Worm (Caenorhabditis elegans) whole organism, L4 larva: ENCODE results near the gene T24H10.1.

Experiments
- D1046.2 ChIP-seq: fragments of 200-800 bp; sonication (Bioruptor generic); IDR thresholded peaks from 2 replicates; pipeline ENCODE4 v1.3.6; 2022; ENCODE audit warnings: missing genetic modification characterization, missing compliant biosample characterization
- F26F4.8 ChIP-seq: fragments of 200-800 bp; sonication (Bioruptor generic); conservative IDR thresholded peaks from 2 replicates; pipeline ENCODE4 v1.3.6; 2022; ENCODE audit warnings: missing genetic modification characterization, missing compliant biosample characterization
- F37D6.2 ChIP-seq: sonication (generic microtip); optimal IDR thresholded peaks from 2 replicates; lab custom pipeline; 2016; ENCODE audit warnings: mild to moderate bottlenecking, missing genetic modification characterization, missing compliant biosample characterization
- F44E2.7 ChIP-seq: fragments of 200-800 bp; sonication (Bioruptor generic); IDR thresholded peaks from 2 replicates; pipeline ENCODE4 v2.1.2; 2022; ENCODE audit warnings: missing genetic modification characterization, missing compliant biosample characterization
- R02D3.7 ChIP-seq: fragments of 150-350 bp; sonication (generic microtip); optimal IDR thresholded peaks from 3 replicates; lab custom pipeline; 2014; ENCODE audit warnings: missing biosample characterization, missing genetic modification characterization
- T20F7.1 ChIP-seq: fragments of 200-800 bp; sonication (Bioruptor generic); optimal IDR thresholded peaks from 2 replicates; lab custom pipeline; 2018; ENCODE audit warnings: mild to moderate bottlenecking, missing genetic modification characterization, missing compliant biosample characterization
- Y48G9A.11 ChIP-seq: fragments of 200-800 bp; sonication (Bioruptor generic); IDR thresholded peaks from 2 replicates; pipeline ENCODE4 v1.3.6; 2022; ENCODE audit warnings: missing genetic modification reagents, missing genetic modification characterization, missing compliant biosample characterization
- Y5F2A.4 ChIP-seq: fragments of 200-800 bp; sonication (Bioruptor generic); optimal IDR thresholded peaks from 2 replicates; lab custom pipeline; 2018; ENCODE audit warnings: mild to moderate bottlenecking, missing genetic modification characterization, missing compliant biosample characterization
- ZK546.5 ChIP-seq, 2 experiments: sonication (generic microtip); optimal IDR thresholded peaks; 2 replicates each; lab custom pipeline; 2017; ENCODE audit warnings: missing biosample characterization in 2 of 2, missing genetic modification characterization in 2 of 2
- aha-1 ChIP-seq: fragments of 150-350 bp; peaks from one replicate; lab custom pipeline; 2014; ENCODE audit warnings: missing biosample characterization, missing genetic modification characterization
- ama-1 ChIP-seq: fragments of 150-350 bp; optimal IDR thresholded peaks from 2 replicates; lab custom pipeline; 2014; ENCODE audit warnings: inconsistent platforms, mixed read lengths
- arid-1 ChIP-seq: fragments of 200-800 bp; sonication (Bioruptor generic); conservative IDR thresholded peaks from 2 replicates; pipeline ENCODE4 v1.3.6; 2022; ENCODE audit warnings: missing genetic modification reagents, missing genetic modification characterization, missing compliant biosample characterization
- ceh-20 ChIP-seq: fragments of 200-800 bp; sonication (Bioruptor generic); IDR thresholded peaks from 2 replicates; pipeline ENCODE4 v1.3.6; 2022; ENCODE audit warnings: missing genetic modification reagents, missing genetic modification characterization, missing compliant biosample characterization
- ceh-62 ChIP-seq: sonication (generic microtip); optimal IDR thresholded peaks from 2 replicates; lab custom pipeline; 2017; ENCODE audit warnings: missing biosample characterization, missing genetic modification characterization
- ceh-82 ChIP-seq: sonication (generic microtip); optimal IDR thresholded peaks from 2 replicates; lab custom pipeline; 2017; ENCODE audit warnings: missing biosample characterization, missing genetic modification characterization
- cey-2 ChIP-seq: sonication (generic microtip); optimal IDR thresholded peaks from 3 replicates; lab custom pipeline; 2017; ENCODE audit warnings: missing genetic modification characterization, mild to moderate bottlenecking, missing compliant biosample characterization, antibody characterized with exemption, borderline replicate concordance; ENCODE audit not compliant: insufficient read depth
- daf-12 ChIP-seq: fragments of 150-350 bp; optimal IDR thresholded peaks from 2 replicates; lab custom pipeline; 2014; ENCODE audit warnings: missing biosample characterization, missing genetic modification reagents, missing genetic modification characterization
- daf-16 ChIP-seq, 3 experiments: sonication (generic microtip); optimal IDR thresholded peaks; 2 replicates each; lab custom pipeline; 2016 to 2017; ENCODE audit warnings: missing genetic modification characterization in 3 of 3, missing genetic modification reagents in 3 of 3, mild to moderate bottlenecking in 2 of 3, missing compliant biosample characterization in 2 of 3, missing biosample characterization in 1 of 3, moderate library complexity in 1 of 3
- dpl-1 ChIP-seq: fragments of 150-350 bp; optimal IDR thresholded peaks from 2 replicates; lab custom pipeline; 2014; ENCODE audit warnings: missing biosample characterization, missing genetic modification reagents, missing genetic modification characterization
- egl-27 ChIP-seq: sonication (generic microtip); optimal IDR thresholded peaks from 3 replicates; lab custom pipeline; 2017; ENCODE audit warnings: missing biosample characterization, missing genetic modification reagents, missing genetic modification characterization
- egl-43 ChIP-seq: fragments of 200-800 bp; sonication (Bioruptor generic); IDR thresholded peaks from 2 replicates; pipeline ENCODE4 v1.3.6; 2022; ENCODE audit warnings: missing genetic modification reagents, missing genetic modification characterization, missing compliant biosample characterization
- gei-8 ChIP-seq: fragments of 200-800 bp; sonication (Bioruptor generic); optimal IDR thresholded peaks from 2 replicates; lab custom pipeline; 2018; ENCODE audit warnings: mild to moderate bottlenecking, missing genetic modification characterization, missing compliant biosample characterization
- hif-1 ChIP-seq, 2 experiments: sonication (generic microtip); optimal IDR thresholded peaks; 2 replicates each; lab custom pipeline; 2016 to 2017; ENCODE audit warnings: missing compliant biosample characterization in 2 of 2, missing genetic modification characterization in 2 of 2, missing genetic modification reagents in 2 of 2, missing genotype in 2 of 2, mild to moderate bottlenecking in 1 of 2
- hlh-11 ChIP-seq: fragments of 200-800 bp; sonication (Bioruptor generic); optimal IDR thresholded peaks from 2 replicates; lab custom pipeline; 2018; ENCODE audit warnings: mild to moderate bottlenecking, missing genetic modification characterization, missing compliant biosample characterization
- hlh-30 ChIP-seq: sonication (generic microtip); optimal IDR thresholded peaks from 2 replicates; lab custom pipeline; 2017; ENCODE audit warnings: antibody characterized with exemption, mild to moderate bottlenecking, missing genetic modification characterization, missing compliant biosample characterization; ENCODE audit not compliant: insufficient read depth
- hmg-1.1 ChIP-seq: fragments of 200-800 bp; sonication (Bioruptor generic); IDR thresholded peaks from 2 replicates; pipeline ENCODE4 v1.3.6; 2022; ENCODE audit warnings: missing genetic modification reagents, missing genetic modification characterization, missing compliant biosample characterization
- jun-1 ChIP-seq: fragments of 150-350 bp; optimal IDR thresholded peaks from 2 replicates; lab custom pipeline; 2014; ENCODE audit warnings: missing biosample characterization, missing genetic modification reagents, missing genetic modification characterization
- lim-7 ChIP-seq: fragments of 200-800 bp; sonication (Bioruptor generic); IDR thresholded peaks from 2 replicates; pipeline ENCODE4 v1.3.6; 2022; ENCODE audit warnings: missing genetic modification characterization, missing compliant biosample characterization
- lin-15B ChIP-seq: fragments of 150-350 bp; sonication (generic microtip); optimal IDR thresholded peaks from 3 replicates; lab custom pipeline; 2014; ENCODE audit warnings: missing biosample characterization, missing genetic modification characterization
- lin-38 ChIP-seq: fragments of 200-800 bp; sonication (Bioruptor generic); IDR thresholded peaks from 2 replicates; pipeline ENCODE4 v1.3.6; 2022; ENCODE audit warnings: missing genetic modification reagents, missing genetic modification characterization, missing compliant biosample characterization
- lsy-2 ChIP-seq, 2 experiments: fragments of 150-350 bp in 1 of 2; sonication (generic microtip) in 1 of 2; optimal IDR thresholded peaks; 2 replicates each; lab custom pipeline; 2014 to 2017; ENCODE audit warnings: missing biosample characterization in 2 of 2, missing genetic modification characterization in 2 of 2
- madf-5 ChIP-seq, 2 experiments: fragments of 200-800 bp; sonication (Bioruptor generic); IDR thresholded peaks; 2 replicates each; pipeline ENCODE4 v1.3.6; 2022; ENCODE audit warnings: missing compliant biosample characterization in 2 of 2, missing genetic modification characterization in 2 of 2
- mes-2 ChIP-seq: sonication (generic microtip); optimal IDR thresholded peaks from 2 replicates; lab custom pipeline; 2016; ENCODE audit warnings: missing genotype, mild to moderate bottlenecking, missing genetic modification characterization, missing compliant biosample characterization; ENCODE audit not compliant: poor library complexity, severe bottlenecking
- nhr-11 ChIP-seq: fragments of 150-350 bp; optimal IDR thresholded peaks from 2 replicates; lab custom pipeline; 2014; ENCODE audit warnings: missing biosample characterization, missing genetic modification characterization
- nhr-111 ChIP-seq: fragments of 200-800 bp; sonication (Bioruptor generic); optimal IDR thresholded peaks from 2 replicates; lab custom pipeline; 2018; ENCODE audit warnings: mild to moderate bottlenecking, missing genetic modification characterization, missing compliant biosample characterization
- nhr-237 ChIP-seq: sonication (generic microtip); optimal IDR thresholded peaks from 2 replicates; lab custom pipeline; 2017; ENCODE audit warnings: missing biosample characterization, missing genetic modification characterization
- nhr-41 ChIP-seq: fragments of 200-800 bp; sonication (Bioruptor generic); IDR thresholded peaks from 2 replicates; pipeline ENCODE4 v1.3.6; 2022; ENCODE audit warnings: missing genetic modification reagents, missing genetic modification characterization, missing compliant biosample characterization
- nhr-42 ChIP-seq: fragments of 200-800 bp; sonication (Bioruptor generic); IDR thresholded peaks from 2 replicates; pipeline ENCODE4 v1.3.6; 2022; ENCODE audit warnings: missing genetic modification characterization, missing compliant biosample characterization
- pha-4 ChIP-seq, 2 experiments: fragments of 150-350 bp in 1 of 2; fragments of 200-800 bp in 1 of 2; sonication (Bioruptor generic) in 1 of 2; IDR thresholded peaks in 1 of 2; optimal IDR thresholded peaks in 1 of 2; 2 replicates each; pipeline versions ENCODE4 v1.3.6 to Lab custom; 2014 to 2022; ENCODE audit warnings: missing genetic modification characterization in 2 of 2, missing genetic modification reagents in 2 of 2, missing biosample characterization in 1 of 2, missing compliant biosample characterization in 1 of 2
- rbr-2 ChIP-seq: sonication (generic microtip); optimal IDR thresholded peaks from 2 replicates; lab custom pipeline; 2016; ENCODE audit warnings: missing genotype, missing genetic modification characterization, missing compliant biosample characterization
- saeg-2 ChIP-seq: fragments of 200-800 bp; sonication (Bioruptor generic); IDR thresholded peaks from 2 replicates; pipeline ENCODE4 v1.3.6; 2022; ENCODE audit warnings: missing genetic modification reagents, missing genetic modification characterization, missing compliant biosample characterization
- sdz-12 ChIP-seq: fragments of 200-800 bp; sonication (Bioruptor generic); optimal IDR thresholded peaks from 2 replicates; lab custom pipeline; 2018; ENCODE audit warnings: mild to moderate bottlenecking, missing genetic modification characterization, missing compliant biosample characterization
- snpc-1.2 ChIP-seq: fragments of 200-800 bp; sonication (Bioruptor generic); IDR thresholded peaks from 2 replicates; pipeline ENCODE4 v1.3.6; 2022; ENCODE audit warnings: missing genetic modification reagents, missing genetic modification characterization, missing compliant biosample characterization
- spr-1 ChIP-seq: sonication (generic microtip); optimal IDR thresholded peaks from 2 replicates; lab custom pipeline; 2016; ENCODE audit warnings: mild to moderate bottlenecking, missing genetic modification characterization, missing compliant biosample characterization
- tra-1 ChIP-seq: fragments of 200-800 bp; sonication (Bioruptor generic); IDR thresholded peaks from 2 replicates; pipeline ENCODE4 v1.3.6; 2022; ENCODE audit warnings: missing genetic modification reagents, missing genetic modification characterization, missing compliant biosample characterization
- unc-62 ChIP-seq, 3 experiments: fragments of 150-350 bp in 1 of 3; sonication (generic microtip); optimal IDR thresholded peaks in 2 of 3; peaks in 1 of 3; 1 replicate in 1 of 3; 2 replicates in 2 of 3; lab custom pipeline; 2014 to 2017; ENCODE audit warnings: missing biosample characterization in 3 of 3, missing genetic modification characterization in 3 of 3, missing genetic modification reagents in 3 of 3, missing genotype in 1 of 3
- zag-1 ChIP-seq: fragments of 150-350 bp; optimal IDR thresholded peaks from 2 replicates; lab custom pipeline; 2014; ENCODE audit warnings: missing biosample characterization, missing genetic modification characterization
- ztf-7 ChIP-seq: fragments of 150-350 bp; optimal IDR thresholded peaks from 2 replicates; lab custom pipeline; 2014; ENCODE audit warnings: missing biosample characterization, missing genetic modification characterization

T24H10.1 gene

ce11 chrII:9107095-9107769 lies 8.1 kb downstream of the T24H10.1 start, which contains the start of gene dyrb-1:
Gene dyrb-1, minus strand, starts transcription at chrII:9107145.
- no peak for TF ChIP-seq saeg-2 (GFP tag; lab: Robert Waterston, UW)
- TF ChIP-seq nhr-111 (GFP tag; lab: Kevin White, UChicago): no peak
- no peak for TF ChIP-seq hmg-1.1 (GFP tag; lab: Robert Waterston, UW)
- TF ChIP-seq mes-2 (tag; lab: Kevin White, UChicago): no peak
- TF ChIP-seq sdz-12 (GFP tag; lab: Kevin White, UChicago): no peak
- TF ChIP-seq egl-43 (GFP tag; lab: Robert Waterston, UW): no peak
- no peak for TF ChIP-seq F37D6.2
- TF ChIP-seq tra-1 (GFP tag; lab: Robert Waterston, UW): no peak
- TF ChIP-seq D1046.2 (GFP tag; lab: Robert Waterston, UW): no peak
- TF ChIP-seq ama-1 (lab: Kevin White, UChicago): no peak
- no peak for TF ChIP-seq rbr-2 (tag; lab: Kevin White, UChicago)
- no peak for TF ChIP-seq ceh-20 (GFP tag; lab: Robert Waterston, UW)
- no peak for TF ChIP-seq lin-38
- TF ChIP-seq ZK546.5 (tag; optimal IDR thresholded peaks at IDR 0.05; lab: Kevin White, UChicago): no peak
- no peak for TF ChIP-seq Y48G9A.11 (GFP tag; lab: Robert Waterston, UW)
- no peak for TF ChIP-seq pha-4 (GFP tag; IDR thresholded peaks at IDR 0.05; lab: Robert Waterston, UW)
- no peak for TF ChIP-seq pha-4 (tag; optimal IDR thresholded peaks at IDR 0.05; lab: Kevin White, UChicago)
- TF ChIP-seq R02D3.7 (tag; lab: Kevin White, UChicago): no peak
- TF ChIP-seq Y5F2A.4: no peak
- no peak for TF ChIP-seq F44E2.7
- TF ChIP-seq aha-1 (tag; lab: Kevin White, UChicago): no peak

ce11 chrII:9108443-9108842 lies 9.3 kb downstream of the T24H10.1 start, which contains the start of gene dnj-23:
Gene dnj-23, minus strand, starts transcription at chrII:9108600.
- TF ChIP-seq hlh-11 (no peak), nhr-41 (GFP tag; lab: Robert Waterston, UW) (no peak), lim-7 (GFP tag; lab: Robert Waterston, UW) (no peak), spr-1 (no peak), hif-1 (tag; optimal IDR thresholded peaks at IDR 0.05; lab: Kevin White, UChicago) (no peak), snpc-1.2 (no peak), nhr-11 (tag; lab: Kevin White, UChicago) (no peak), daf-16 (GFP tag; optimal IDR thresholded peaks at IDR 0.05; lab: Kevin White, UChicago) (no peak), daf-16 (tag; optimal IDR thresholded peaks at IDR 0.05; lab: Kevin White, UChicago) (no peak), lin-15B (no peak), F26F4.8 (GFP tag; lab: Robert Waterston, UW) (no peak), egl-27 (tag; lab: Kevin White, UChicago) (no peak), nhr-237 (no peak), mes-2 (tag; lab: Kevin White, UChicago) (peak; percentile 7), ceh-82 (tag; lab: Kevin White, UChicago) (no peak), madf-5 (GFP tag; IDR thresholded peaks at IDR 0.05; lab: Robert Waterston, UW) (no peak), ztf-7 (no peak), gei-8 (no peak), arid-1 (GFP tag; lab: Robert Waterston, UW) (no peak), T20F7.1 (GFP tag; lab: Kevin White, UChicago) (peak; percentile 51), jun-1 (tag; lab: Kevin White, UChicago) (no peak), cey-2 (no peak), ceh-20 (GFP tag; lab: Robert Waterston, UW) (no peak), nhr-42 (GFP tag; lab: Robert Waterston, UW) (no peak), unc-62 (GFP tag; optimal IDR thresholded peaks at IDR 0.05 in 1 of 2; lab: Kevin White, UChicago) (no peak), unc-62 (tag; optimal IDR thresholded peaks at IDR 0.05; lab: Kevin White, UChicago) (no peak), zag-1 (tag; lab: Kevin White, UChicago) (no peak), ceh-62 (no peak), hlh-30 (tag; lab: Kevin White, UChicago) (peak; percentile 49), daf-12 (no peak), dpl-1 (GFP tag; lab: Kevin White, UChicago) (peak; percentile 74), aha-1 (tag; lab: Kevin White, UChicago) (peak; percentile 85), lsy-2 (tag; optimal IDR thresholded peaks at IDR 0.05; lab: Kevin White, UChicago) (peak in 1 of 2 experiments; percentile 36)
